Worm (Caenorhabditis elegans): ENCODE results near the gene F41B4.1.

The F41B4.1 gene

ce11 chrX:6805427-6805826, 20.2 kb downstream of the F41B4.1 start:
- no peak for TF ChIP-seq him-1 (tag; optimal IDR thresholded peaks at IDR 0.05)
- TF ChIP-seq W03F9.2 (tag; optimal IDR thresholded peaks at IDR 0.05) = no peak
- TF ChIP-seq dao-5 (tag; optimal IDR thresholded peaks at IDR 0.05) = no peak

- TF ChIP-seq him-1 (tag; optimal IDR thresholded peaks at IDR 0.05) = no peak
- peak; percentile 4 for TF ChIP-seq W03F9.2 (tag; optimal IDR thresholded peaks at IDR 0.05)
Measured at ce11 chrX:6804857-6805256, 20.8 kb downstream of the F41B4.1 start.

DNA sequence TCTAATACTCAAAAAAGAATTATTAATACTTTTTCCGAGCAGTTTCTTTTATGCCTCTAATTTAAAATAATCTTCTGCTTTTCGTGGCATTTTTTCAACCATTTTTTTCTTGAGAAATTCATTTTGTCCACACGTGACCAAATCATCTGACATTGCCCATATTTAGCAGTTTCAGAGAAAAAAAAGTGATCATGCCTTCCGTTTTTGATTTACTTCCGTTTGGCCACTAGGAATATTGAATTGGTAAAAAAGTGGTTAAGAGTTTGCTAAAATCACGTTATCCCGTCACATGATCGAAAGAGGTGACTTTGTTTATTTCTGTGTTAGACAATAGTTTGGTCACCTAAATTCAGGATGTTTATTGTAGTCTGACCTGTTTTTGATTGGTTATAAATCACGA, 21.3 kb downstream of the F41B4.1 start:
- TF ChIP-seq W03F9.2 (tag; optimal IDR thresholded peaks at IDR 0.05) = no peak
- TF ChIP-seq him-1 (tag; optimal IDR thresholded peaks at IDR 0.05) = no peak
- no peak for TF ChIP-seq dao-5 (tag; optimal IDR thresholded peaks at IDR 0.05)

- TF ChIP-seq W03F9.2 (tag; optimal IDR thresholded peaks at IDR 0.05) = no peak
- no peak for TF ChIP-seq him-1 (tag; optimal IDR thresholded peaks at IDR 0.05)
- TF ChIP-seq dao-5 (tag; optimal IDR thresholded peaks at IDR 0.05) = no peak
Measured at ce11 chrX:6801546-6801945, 24.1 kb downstream of the F41B4.1 start.

- TF ChIP-seq W03F9.2 (tag; optimal IDR thresholded peaks at IDR 0.05) (no peak), him-1 (tag; optimal IDR thresholded peaks at IDR 0.05) (no peak), dao-5 (tag; optimal IDR thresholded peaks at IDR 0.05) (no peak)
Measured at ce11 chrX:6799776-6800175, 25.9 kb downstream of the F41B4.1 start, which contains the start of gene M03A8.3. M03A8.3 (plus strand) TSS chrX:6800053.

DNA sequence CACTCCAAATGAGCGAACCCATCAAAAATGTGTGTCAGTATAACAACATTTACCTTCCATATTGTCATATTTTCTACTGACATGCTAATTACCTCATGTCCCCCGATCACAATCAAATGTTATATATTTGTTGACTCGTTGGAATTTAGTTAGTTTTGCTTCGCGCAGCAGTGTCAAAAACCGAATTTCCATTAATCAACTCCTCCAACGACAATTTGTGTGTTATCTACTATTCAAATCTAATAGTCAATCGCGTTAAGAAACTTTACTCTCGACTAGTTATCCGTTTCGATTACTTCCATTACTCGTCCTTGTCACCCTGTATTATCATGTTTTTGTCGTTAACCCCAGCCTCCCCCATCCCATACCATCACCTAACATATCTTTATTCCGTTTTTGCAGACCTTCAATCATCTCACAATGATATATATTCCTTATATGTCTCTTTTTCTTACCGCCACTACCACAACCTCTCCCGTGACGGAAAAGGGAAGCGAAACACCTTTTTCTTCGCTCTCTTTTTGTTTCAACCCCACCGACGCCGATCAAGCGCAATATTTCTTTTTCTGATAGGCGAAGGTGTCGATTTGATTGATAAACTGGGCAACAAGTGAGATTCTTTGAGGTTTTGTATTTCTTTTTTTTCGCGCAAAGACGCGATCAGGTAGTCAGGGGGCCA, 29.7 kb downstream of the F41B4.1 start:
- TF ChIP-seq dao-5 (tag; optimal IDR thresholded peaks at IDR 0.05) (no peak), him-1 (tag; optimal IDR thresholded peaks at IDR 0.05) (no peak), W03F9.2 (tag; optimal IDR thresholded peaks at IDR 0.05) (no peak)

DNA sequence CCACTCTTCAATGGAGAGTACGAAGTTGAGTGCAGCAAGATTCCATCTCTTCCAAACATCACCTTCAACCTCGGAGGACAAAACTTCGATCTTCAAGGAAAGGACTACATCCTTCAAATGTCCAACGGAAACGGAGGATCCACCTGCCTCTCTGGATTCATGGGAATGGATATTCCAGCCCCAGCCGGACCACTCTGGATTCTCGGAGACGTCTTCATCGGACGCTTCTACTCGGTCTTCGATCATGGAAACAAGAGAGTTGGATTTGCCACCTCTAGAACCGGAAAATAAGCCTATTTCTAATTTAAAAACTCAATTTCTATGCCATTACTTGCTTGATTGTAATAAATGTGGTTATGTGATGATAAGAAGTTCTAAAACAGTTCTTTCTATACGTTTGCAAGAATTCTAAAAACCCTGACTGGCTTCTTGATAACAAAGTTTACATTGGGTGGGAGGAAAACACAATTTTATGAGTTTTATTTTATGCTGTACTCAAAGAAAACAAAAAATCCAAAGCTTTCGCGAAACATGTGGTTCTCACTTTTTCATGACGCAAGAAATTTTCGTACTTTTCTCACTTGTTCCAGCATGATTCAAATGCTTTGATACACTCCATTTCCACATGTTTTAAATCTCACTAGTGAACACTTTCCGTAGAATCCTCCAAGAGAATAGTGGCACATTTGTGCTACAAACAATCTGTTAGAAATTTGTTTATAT, 33.2 kb downstream of the F41B4.1 start:
- TF ChIP-seq W03F9.2 (tag; optimal IDR thresholded peaks at IDR 0.05) (no peak), dao-5 (tag; optimal IDR thresholded peaks at IDR 0.05) (no peak), him-1 (tag; optimal IDR thresholded peaks at IDR 0.05) (no peak)

DNA sequence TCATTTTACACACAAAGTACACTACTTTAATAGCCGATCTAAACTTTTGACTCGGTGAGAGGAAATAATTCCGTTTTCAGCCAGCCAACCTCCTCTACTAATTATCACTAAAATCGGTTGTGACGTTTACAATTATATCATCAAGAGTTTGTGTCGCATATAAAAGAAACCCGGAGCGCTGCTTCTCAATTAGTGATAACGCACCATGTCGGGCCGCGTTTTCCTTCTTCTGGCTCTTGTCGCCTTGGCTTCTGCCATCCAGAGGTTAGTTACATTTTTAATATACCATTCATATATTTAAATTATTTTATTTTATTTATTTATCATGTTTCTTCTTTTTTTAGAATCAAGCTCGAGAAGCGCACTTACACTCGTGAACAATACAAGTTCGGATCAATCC, 34.7 kb downstream of the F41B4.1 start, which contains the start of gene asp-3:
Gene asp-3 (plus strand): TSS at position 79 of the 400 bp plus-strand sequence.
- TF ChIP-seq dao-5 (tag; optimal IDR thresholded peaks at IDR 0.05) = no peak
- TF ChIP-seq him-1 (tag; optimal IDR thresholded peaks at IDR 0.05) = no peak
- TF ChIP-seq W03F9.2 (tag; optimal IDR thresholded peaks at IDR 0.05) = no peak

DNA sequence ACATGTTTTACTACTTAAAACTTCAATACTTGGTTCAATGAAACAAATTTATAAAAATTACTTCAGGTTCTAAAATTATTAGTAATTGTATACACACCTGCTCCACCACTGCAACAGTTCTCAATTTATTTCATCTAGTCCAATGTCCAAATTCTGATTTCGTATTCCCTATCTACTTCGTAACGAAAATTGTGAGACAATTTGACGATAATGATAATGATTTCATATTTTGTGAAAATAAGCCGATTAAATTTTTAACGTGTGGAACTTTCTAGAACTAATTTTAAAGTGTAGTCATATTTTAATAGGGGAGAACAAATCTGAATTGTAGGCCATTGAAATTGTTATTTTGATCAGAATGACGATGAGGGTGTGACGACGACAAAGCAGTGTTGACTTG, 35.2 kb downstream of the F41B4.1 start:
- no peak for TF ChIP-seq W03F9.2 (tag; optimal IDR thresholded peaks at IDR 0.05)
- no peak for TF ChIP-seq him-1 (tag; optimal IDR thresholded peaks at IDR 0.05)
- TF ChIP-seq dao-5 (tag; optimal IDR thresholded peaks at IDR 0.05) = no peak

DNA sequence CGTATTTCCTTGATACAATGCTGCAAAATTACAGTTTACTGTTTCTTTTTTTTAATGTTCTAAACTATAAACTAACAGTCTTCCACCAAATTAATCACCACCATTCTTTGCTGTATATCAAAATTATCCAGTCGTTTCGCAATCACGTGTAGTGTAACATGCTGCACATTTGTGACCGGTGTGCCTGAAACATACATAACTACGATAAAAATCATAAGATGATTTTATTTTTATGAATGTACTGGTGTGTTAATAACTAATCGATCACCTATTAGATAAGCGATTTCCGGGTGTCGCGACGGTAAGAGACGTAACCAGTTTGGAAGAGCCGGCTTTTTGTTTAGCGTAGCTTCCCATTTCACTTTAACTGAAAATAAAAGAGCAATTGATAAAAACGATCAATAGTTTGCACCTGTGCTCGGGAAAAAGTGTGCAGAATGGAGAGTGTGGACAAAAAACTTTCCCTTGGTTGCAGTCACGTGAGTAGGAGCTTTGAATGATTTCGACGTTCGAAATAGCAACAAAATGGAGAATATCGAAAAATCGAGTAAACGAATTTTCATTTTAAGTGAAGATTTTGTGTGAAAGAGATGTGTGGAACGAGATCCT, 36.6 kb downstream of the F41B4.1 start, which contains the start of gene sgca-1:
Gene sgca-1 (minus strand): TSS at position 584 of the 609 bp plus-strand sequence.
- no peak for TF ChIP-seq him-1 (tag; optimal IDR thresholded peaks at IDR 0.05)
- no peak for TF ChIP-seq W03F9.2 (tag; optimal IDR thresholded peaks at IDR 0.05)
- TF ChIP-seq dao-5 (tag; optimal IDR thresholded peaks at IDR 0.05) = no peak

DNA sequence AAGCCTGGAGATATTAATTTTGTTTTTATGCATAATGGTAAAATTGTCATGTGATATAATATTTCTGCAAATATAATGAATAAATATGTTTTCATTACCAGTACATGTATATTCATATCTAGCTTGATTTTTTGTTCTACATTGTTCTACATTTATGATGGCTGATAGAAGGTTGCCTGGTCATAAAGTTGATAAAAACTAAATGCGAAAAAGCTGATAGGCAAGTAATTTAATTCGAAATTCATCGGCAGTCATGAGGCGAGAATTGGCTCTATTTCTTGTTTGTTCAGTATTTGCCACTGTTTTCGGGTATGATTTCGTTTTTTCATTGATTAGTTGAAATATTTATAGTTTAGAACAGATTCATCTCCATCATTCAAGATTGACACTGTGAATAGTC, 41.5 kb downstream of the F41B4.1 start, which contains the start of gene bgal-2:
Gene bgal-2 (plus strand): TSS at position 231 of the 400 bp plus-strand sequence.
- TF ChIP-seq W03F9.2 (tag; optimal IDR thresholded peaks at IDR 0.05) (no peak), dao-5 (tag; optimal IDR thresholded peaks at IDR 0.05) (no peak), him-1 (tag; optimal IDR thresholded peaks at IDR 0.05) (no peak)

DNA sequence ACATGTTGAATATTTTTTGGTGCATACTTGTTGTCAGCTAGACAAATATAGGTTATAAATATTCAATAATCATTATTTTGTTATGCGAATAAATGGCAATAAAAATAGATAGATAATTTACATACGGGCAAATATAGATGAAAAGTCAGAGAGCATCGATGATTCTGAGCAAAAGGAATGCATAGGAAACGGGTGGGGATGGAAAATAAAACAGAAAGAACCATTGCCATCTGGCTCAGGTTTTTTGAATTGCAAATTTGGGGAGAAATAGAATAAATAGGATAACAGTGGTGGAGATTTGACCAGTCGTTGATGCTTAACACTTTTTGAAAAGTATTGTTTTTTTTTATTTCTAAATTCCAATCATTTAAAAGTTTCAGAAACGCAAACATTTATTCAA, 42.8 kb downstream of the F41B4.1 start, which contains the start of gene idpp-6:
Gene idpp-6 (plus strand): TSS at position 301 of the 400 bp plus-strand sequence.
- TF ChIP-seq him-1 (tag; optimal IDR thresholded peaks at IDR 0.05) = no peak
- no peak for TF ChIP-seq dao-5 (tag; optimal IDR thresholded peaks at IDR 0.05)
- TF ChIP-seq W03F9.2 (tag; optimal IDR thresholded peaks at IDR 0.05) = no peak

DNA sequence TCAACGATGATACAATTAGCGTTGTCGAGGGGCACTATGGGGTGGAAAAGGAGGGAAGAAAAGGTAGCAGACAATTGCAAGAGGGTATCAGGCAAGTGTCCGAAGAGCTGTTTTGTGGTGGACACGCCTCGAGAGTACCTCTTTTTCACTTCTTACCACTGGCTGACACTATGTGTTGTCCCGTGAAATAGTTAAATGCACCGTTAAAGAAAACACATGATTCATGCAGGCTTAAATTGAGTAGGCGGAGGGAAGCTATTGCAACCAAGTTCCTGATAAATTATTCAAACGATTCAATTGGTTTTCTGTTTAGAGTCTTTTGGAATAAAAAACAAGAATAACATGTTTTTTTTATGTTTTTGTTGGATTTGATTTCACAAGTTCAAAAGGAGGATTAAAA, 47.6 kb downstream of the F41B4.1 start, which contains the start of gene irk-1:
Gene irk-1 (minus strand): TSS at position 101 of the 400 bp plus-strand sequence.
- no peak for TF ChIP-seq W03F9.2 (tag; optimal IDR thresholded peaks at IDR 0.05)
- TF ChIP-seq him-1 (tag; optimal IDR thresholded peaks at IDR 0.05) = no peak
- TF ChIP-seq dao-5 (tag; optimal IDR thresholded peaks at IDR 0.05) = no peak
